Fruit fly (Drosophila melanogaster) whole organism, pupa: ENCODE data around the gene ATPsynepsilonL.
A peak's percentile ranks its signal among the peaks of the same experiment; 100 is the strongest.

ENCODE experiments used
- CG10348 ChIP-seq: fragments of 200-800 bp; sonication (Bioruptor generic); IDR thresholded peaks from 2 replicates; pipeline ENCODE4 v1.3.6; 2022; ENCODE audit warnings: missing biosample characterization, missing genetic modification characterization
- CG12605 ChIP-seq: fragments of 200-800 bp; sonication (Bioruptor generic); IDR thresholded peaks from 2 replicates; pipeline ENCODE4 v1.3.6; 2022; ENCODE audit warnings: missing biosample characterization, missing genetic modification characterization
- CG13204 ChIP-seq: fragments of 200-800 bp; sonication (Bioruptor generic); optimal IDR thresholded peaks from 2 replicates; lab custom pipeline; 2018; ENCODE audit warnings: missing biosample characterization, mild to moderate bottlenecking, missing genetic modification characterization, moderate library complexity
- CG14655 ChIP-seq: fragments of 200-800 bp; sonication (Bioruptor generic); optimal IDR thresholded peaks from 3 replicates; lab custom pipeline; 2017; ENCODE audit warnings: mild to moderate bottlenecking, missing biosample characterization, missing genetic modification reagents, missing genetic modification characterization
- CG15710 ChIP-seq: fragments of 200-800 bp; sonication (Bioruptor generic); optimal IDR thresholded peaks from 2 replicates; lab custom pipeline; 2018; ENCODE audit warnings: missing biosample characterization, mild to moderate bottlenecking, missing genetic modification characterization, moderate library complexity
- CG17806 ChIP-seq: fragments of 200-800 bp; sonication (Bioruptor generic); optimal IDR thresholded peaks from 2 replicates; lab custom pipeline; 2018; ENCODE audit warnings: missing biosample characterization, mild to moderate bottlenecking, missing genetic modification characterization, moderate library complexity
- CG32121 ChIP-seq: fragments of 200-800 bp; sonication (Bioruptor generic); IDR thresholded peaks from 2 replicates; pipeline ENCODE4 v1.3.6; 2022; ENCODE audit warnings: missing biosample characterization, missing genetic modification characterization
- CG34367 ChIP-seq: fragments of 200-800 bp; sonication (Bioruptor generic); optimal IDR thresholded peaks from 2 replicates; lab custom pipeline; 2018; ENCODE audit warnings: missing biosample characterization, mild to moderate bottlenecking, missing genetic modification characterization
- CG4496 ChIP-seq: fragments of 200-800 bp; sonication (Bioruptor generic); IDR thresholded peaks from 3 replicates; pipeline ENCODE4 v1.3.6; 2022; ENCODE audit warnings: missing biosample characterization, missing genetic modification characterization
- CG8159 ChIP-seq: fragments of 200-800 bp; sonication (Bioruptor generic); optimal IDR thresholded peaks from 3 replicates; lab custom pipeline; 2018; ENCODE audit warnings: missing biosample characterization, mild to moderate bottlenecking, missing genetic modification characterization, moderate library complexity
- CG8301 ChIP-seq: fragments of 200-800 bp; sonication (Bioruptor generic); optimal IDR thresholded peaks from 2 replicates; lab custom pipeline; 2018; ENCODE audit warnings: missing biosample characterization, mild to moderate bottlenecking, missing genetic modification characterization
- CG9948 ChIP-seq: fragments of 200-800 bp; sonication (Bioruptor generic); optimal IDR thresholded peaks from 2 replicates; lab custom pipeline; 2018; ENCODE audit warnings: missing biosample characterization, mild to moderate bottlenecking, missing genetic modification characterization, moderate library complexity
- D1 ChIP-seq: fragments of 200-800 bp; sonication (Bioruptor generic); optimal IDR thresholded peaks from 2 replicates; lab custom pipeline; 2018; ENCODE audit warnings: missing biosample characterization, mild to moderate bottlenecking, missing genetic modification characterization, moderate library complexity
- EcR ChIP-seq: fragments of 200-800 bp; sonication (Bioruptor generic); optimal IDR thresholded peaks from 3 replicates; lab custom pipeline; 2019; ENCODE audit warnings: missing biosample characterization, missing genetic modification characterization, mild to moderate bottlenecking, moderate library complexity, missing genetic modification reagents
- Ets98B ChIP-seq: fragments of 200-800 bp; sonication (Bioruptor generic); IDR thresholded peaks from 2 replicates; pipeline ENCODE4 v1.3.6; 2022; ENCODE audit warnings: missing biosample characterization, missing genetic modification characterization
- Pif1A ChIP-seq: fragments of 200-800 bp; sonication (Bioruptor generic); optimal IDR thresholded peaks from 3 replicates; lab custom pipeline; 2016; ENCODE audit warnings: missing biosample characterization, missing genetic modification characterization
- Pif1B ChIP-seq: fragments of 200-800 bp; sonication (Bioruptor generic); optimal IDR thresholded peaks from 3 replicates; lab custom pipeline; 2016; ENCODE audit warnings: missing biosample characterization, missing genetic modification characterization
- Snoo ChIP-seq: fragments of 200-800 bp; sonication (Bioruptor generic); optimal IDR thresholded peaks from 3 replicates; lab custom pipeline; 2017; ENCODE audit warnings: missing biosample characterization, mild to moderate bottlenecking, missing genetic modification characterization, inconsistent platforms
- fd96Ca ChIP-seq: fragments of 200-800 bp; sonication (Bioruptor generic); IDR thresholded peaks from 3 replicates; pipeline ENCODE4 v1.3.6; 2022; ENCODE audit warnings: missing biosample characterization, missing genetic modification characterization
- gl ChIP-seq: fragments of 200-800 bp; sonication (Bioruptor generic); optimal IDR thresholded peaks from 2 replicates; lab custom pipeline; 2018; ENCODE audit warnings: missing biosample characterization, mild to moderate bottlenecking, missing genetic modification characterization
- rn ChIP-seq: fragments of 200-800 bp; sonication (Bioruptor generic); IDR thresholded peaks from 2 replicates; pipeline ENCODE4 v1.3.6; 2022; ENCODE audit warnings: missing biosample characterization, missing genetic modification characterization

Gene ATPsynepsilonL

dm6 chr3R:10142770-10143169, 21.2 kb downstream of the ATPsynepsilonL start, which contains the start of gene CG42759:
Gene CG42759, plus strand, starts transcription at chr3R:10143070.
- no peak for TF ChIP-seq rn
- TF ChIP-seq Snoo (tag; lab: Kevin White, UChicago), result no peak
- no peak for TF ChIP-seq CG12605 (GFP tag; lab: Robert Waterston, UW)
- TF ChIP-seq Pif1B, result no peak
- no peak for TF ChIP-seq CG34367
- no peak for TF ChIP-seq fd96Ca (GFP tag; lab: Robert Waterston, UW)
- TF ChIP-seq, all 21 proteins: peak for 0

- TF ChIP-seq CG15710 (tag; lab: Kevin White, UChicago), result peak; percentile 10
- no peak for TF ChIP-seq Snoo (tag; lab: Kevin White, UChicago)
- TF ChIP-seq Pif1A, result peak; percentile 8
- peak; percentile 62 for TF ChIP-seq Ets98B (GFP tag; lab: Robert Waterston, UW)
- peak; percentile 23 for TF ChIP-seq CG13204 (GFP tag; lab: Kevin White, UChicago)
- TF ChIP-seq CG10348 (GFP tag; lab: Robert Waterston, UW), result no peak
- TF ChIP-seq CG32121, result no peak
- TF ChIP-seq EcR (GFP tag; lab: Kevin White, UChicago), result peak; percentile 60
- peak; percentile 10; the same call in 1 of the 3 replicates for TF ChIP-seq CG4496 (GFP tag; lab: Robert Waterston, UW)
- TF ChIP-seq fd96Ca (GFP tag; lab: Robert Waterston, UW), result peak; percentile 38; the same call in 1 of the 3 replicates
- peak; percentile 27 for TF ChIP-seq gl
- TF ChIP-seq CG8159 (tag; lab: Kevin White, UChicago), result peak; percentile 17
- TF ChIP-seq CG12605 (GFP tag; lab: Robert Waterston, UW), result peak; percentile 54; the same call in 1 of the 2 replicates
- TF ChIP-seq CG14655 (GFP tag; lab: Kevin White, UChicago), result peak; percentile 9
Measured at dm6 chr3R:10144103-10144998, 22.8 kb downstream of the ATPsynepsilonL start, which contains the start of the genes TAF1B and Invadolysin. Gene TAF1B, minus strand, starts transcription at chr3R:10144184. Gene Invadolysin, plus strand, starts transcription at chr3R:10144668.

dm6 chr3R:10147176-10147575, 25.6 kb downstream of the ATPsynepsilonL start:
- no peak for TF ChIP-seq Pif1B
- no peak for TF ChIP-seq CG4496 (GFP tag; lab: Robert Waterston, UW)
- no peak for TF ChIP-seq CG14655 (GFP tag; lab: Kevin White, UChicago)
- TF ChIP-seq CG17806 (tag; lab: Kevin White, UChicago), result no peak
- no peak for TF ChIP-seq CG13204 (GFP tag; lab: Kevin White, UChicago)
- TF ChIP-seq Pif1A, result no peak
- no peak for TF ChIP-seq Snoo (tag; lab: Kevin White, UChicago)
- TF ChIP-seq CG12605 (GFP tag; lab: Robert Waterston, UW), result no peak
- TF ChIP-seq rn, result no peak
- no peak for TF ChIP-seq gl
- TF ChIP-seq CG9948, result no peak
- no peak for TF ChIP-seq D1
- no peak for TF ChIP-seq CG8159 (tag; lab: Kevin White, UChicago)
- no peak for TF ChIP-seq CG10348 (GFP tag; lab: Robert Waterston, UW)
- TF ChIP-seq CG15710 (tag; lab: Kevin White, UChicago), result no peak
- TF ChIP-seq fd96Ca (GFP tag; lab: Robert Waterston, UW), result no peak
- TF ChIP-seq CG8301, result no peak

dm6 chr3R:10148376-10148887, 26.9 kb downstream of the ATPsynepsilonL start:
- TF ChIP-seq CG12605 (GFP tag; lab: Robert Waterston, UW) (no peak), CG34367 (no peak), D1 (no peak), gl (no peak), fd96Ca (GFP tag; lab: Robert Waterston, UW) (no peak), Pif1B (no peak), Pif1A (no peak), EcR (GFP tag; lab: Kevin White, UChicago) (no peak), CG8159 (tag; lab: Kevin White, UChicago) (no peak), CG17806 (tag; lab: Kevin White, UChicago) (no peak), CG9948 (no peak), CG10348 (GFP tag; lab: Robert Waterston, UW) (no peak), CG4496 (GFP tag; lab: Robert Waterston, UW) (no peak), CG32121 (no peak), Ets98B (GFP tag; lab: Robert Waterston, UW) (no peak), CG8301 (no peak)

- TF ChIP-seq gl, result no peak
- no peak for TF ChIP-seq rn
- no peak for TF ChIP-seq CG34367
- TF ChIP-seq CG32121, result no peak
- no peak for TF ChIP-seq D1
- no peak for TF ChIP-seq CG12605 (GFP tag; lab: Robert Waterston, UW)
Measured at dm6 chr3R:10149667-10150398, 28.3 kb downstream of the ATPsynepsilonL start.

dm6 chr3R:10150555-10150954, 29.0 kb downstream of the ATPsynepsilonL start:
- no peak for TF ChIP-seq CG17806 (tag; lab: Kevin White, UChicago)
- TF ChIP-seq CG4496 (GFP tag; lab: Robert Waterston, UW), result no peak
- no peak for TF ChIP-seq CG12605 (GFP tag; lab: Robert Waterston, UW)
- no peak for TF ChIP-seq CG9948
- TF ChIP-seq Ets98B (GFP tag; lab: Robert Waterston, UW), result no peak
